Fruit fly (Drosophila melanogaster) S2 (cell line): ENCODE results near the gene CG46521.
"Not testable (repeated sequence)": the region's sequence is repeated elsewhere in the genome, so short reads cannot be mapped to it uniquely, and the experiment has no call there.

Experiments
- CG8478 ChIP-seq: fragments of >200 bp; optimal IDR thresholded peaks from 2 replicates; lab custom pipeline; 2018
- CTCF ChIP-seq, 2 experiments: fragments of >200 bp; optimal IDR thresholded peaks; 2 replicates each; lab custom pipeline; 2018

dm6 chrX:22226273-22226672, 15.1 kb upstream of the CG46521 start, which contains the start of gene CG46518:
- not testable (repeated sequence) for TF ChIP-seq CG8478 (lab: Kevin White, UChicago); CTCF (optimal IDR thresholded peaks at IDR 0.05; lab: Kevin White, UChicago)
